Fruit fly (Drosophila melanogaster): ENCODE measurements around the gene CG4998.

The CG4998 gene

DNA sequence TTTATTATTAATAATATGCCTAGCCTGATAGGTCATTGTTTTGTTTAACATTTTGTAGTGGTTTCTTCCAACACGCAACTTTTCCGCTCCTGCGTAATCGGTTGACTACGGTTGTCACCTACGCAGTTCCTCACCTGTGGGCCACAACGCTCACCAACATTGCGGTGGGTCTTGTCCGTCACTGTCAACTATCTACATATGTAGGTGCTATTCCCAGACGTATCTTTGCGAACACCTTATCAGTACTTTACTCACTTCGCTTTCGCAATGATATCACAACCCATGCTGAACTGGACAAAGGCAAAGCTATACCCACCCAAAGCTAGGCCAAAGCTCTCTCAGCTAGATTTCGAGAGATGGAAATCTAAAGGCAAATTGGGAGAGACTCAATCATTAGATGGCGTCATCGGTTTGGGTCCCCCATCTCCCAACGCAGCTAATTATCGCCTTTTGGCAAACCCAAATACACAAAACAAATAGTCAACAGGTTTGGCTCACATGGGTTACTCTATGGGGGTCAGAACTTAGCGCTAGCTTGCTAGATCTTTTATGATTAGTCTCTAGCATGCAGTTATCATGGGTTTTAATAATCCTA lies 17.5 kb downstream of the CG4998 start (continued):
- no peak for TF ChIP-seq pan (optimal IDR thresholded peaks at IDR 0.05)
- TF ChIP-seq pan (GFP tag; optimal IDR thresholded peaks at IDR 0.05 in 1 of 2, IDR thresholded peaks at IDR 0.05 in 1 of 2): no peak
- no peak for TF ChIP-seq fd102C (GFP tag; optimal IDR thresholded peaks at IDR 0.05)
- TF ChIP-seq Fer1 (GFP tag; optimal IDR thresholded peaks at IDR 0.05): peak; percentile 25
- TF ChIP-seq Rx (GFP tag; IDR thresholded peaks at IDR 0.05): no peak
- no peak for TF ChIP-seq gsb-n (tag; optimal IDR thresholded peaks at IDR 0.05)
- peak; percentile 68 for TF ChIP-seq grn (GFP tag; optimal IDR thresholded peaks at IDR 0.05)
- no peak for TF ChIP-seq CG17328 (GFP tag; IDR thresholded peaks at IDR 0.05)
- no peak for TF ChIP-seq caup (GFP tag; optimal IDR thresholded peaks at IDR 0.05; ENCODE audit: severe bottlenecking)
- TF ChIP-seq CG3847 (GFP tag; IDR thresholded peaks at IDR 0.05): no peak
- TF ChIP-seq Dp (GFP tag; optimal IDR thresholded peaks at IDR 0.05): no peak
- TF ChIP-seq luna (GFP tag; optimal IDR thresholded peaks at IDR 0.05): no peak
- no peak for TF ChIP-seq CG32772 (GFP tag; IDR thresholded peaks at IDR 0.05)
- no peak for TF ChIP-seq CG4282 (GFP tag; optimal IDR thresholded peaks at IDR 0.05)
- no peak for TF ChIP-seq ERR (GFP tag; optimal IDR thresholded peaks at IDR 0.05)
- no peak for TF ChIP-seq CG11398 (GFP tag; optimal IDR thresholded peaks at IDR 0.05)
- TF ChIP-seq Kr (GFP tag; optimal IDR thresholded peaks at IDR 0.05): no peak
- TF ChIP-seq croc (GFP tag; conservative IDR thresholded peaks at IDR 0.05): no peak
- TF ChIP-seq CG11696 (GFP tag; IDR thresholded peaks at IDR 0.05): no peak
- no peak for TF ChIP-seq CG10654 (GFP tag; optimal IDR thresholded peaks at IDR 0.05)
- no peak for TF ChIP-seq ara (GFP tag; IDR thresholded peaks at IDR 0.05)
- TF ChIP-seq CG9817 (tag; optimal IDR thresholded peaks at IDR 0.05): no peak
- TF ChIP-seq Stat92E (GFP tag; optimal IDR thresholded peaks at IDR 0.05): no peak
- TF ChIP-seq ac (GFP tag; optimal IDR thresholded peaks at IDR 0.05): no peak
- no peak for TF ChIP-seq Abd-B (GFP tag; optimal IDR thresholded peaks at IDR 0.05)
- TF ChIP-seq CG14965 (GFP tag; optimal IDR thresholded peaks at IDR 0.05; ENCODE audit: borderline replicate concordance): no peak
- TF ChIP-seq rib (GFP tag; IDR thresholded peaks at IDR 0.05): 0 out of 2 replicates have a peak, but pooled peaks have one; percentile 14
- no peak for TF ChIP-seq Spps (tag; optimal IDR thresholded peaks at IDR 0.05)
- TF ChIP-seq CG31224 (GFP tag; IDR thresholded peaks at IDR 0.05): peak; percentile 74
- no peak for TF ChIP-seq Taf1 (GFP tag; IDR thresholded peaks at IDR 0.05)
- TF ChIP-seq Atf-2 (GFP tag; optimal IDR thresholded peaks at IDR 0.05): no peak
- TF ChIP-seq CG14014 (GFP tag; IDR thresholded peaks at IDR 0.05): no peak
- TF ChIP-seq schlank (tag; optimal IDR thresholded peaks at IDR 0.05): peak; percentile 48
- TF ChIP-seq cg (GFP tag; optimal IDR thresholded peaks at IDR 0.05): no peak
- no peak for TF ChIP-seq dmrt11E (tag; optimal IDR thresholded peaks at IDR 0.05)
- no peak for TF ChIP-seq CG4707 (GFP tag; optimal IDR thresholded peaks at IDR 0.05)
- TF ChIP-seq Mad (GFP tag; optimal IDR thresholded peaks at IDR 0.05): no peak
- no peak for TF ChIP-seq knrl (GFP tag; IDR thresholded peaks at IDR 0.05; ENCODE audit: partially characterized antibody)
- TF ChIP-seq CG15696 (tag; optimal IDR thresholded peaks at IDR 0.05): no peak
- TF ChIP-seq CG2875 (GFP tag; optimal IDR thresholded peaks at IDR 0.05): no peak
- no peak for TF ChIP-seq CG2199 (GFP tag; IDR thresholded peaks at IDR 0.05)
- no peak for TF ChIP-seq CG16779 (GFP tag; IDR thresholded peaks at IDR 0.05)
- no peak for TF ChIP-seq wdn (GFP tag; IDR thresholded peaks at IDR 0.05)
- no peak for TF ChIP-seq Antp (GFP tag; optimal IDR thresholded peaks at IDR 0.05)
- no peak for TF ChIP-seq CG12744 (GFP tag; optimal IDR thresholded peaks at IDR 0.05)
- TF ChIP-seq dpn (GFP tag; optimal IDR thresholded peaks at IDR 0.05): no peak
- no peak for TF ChIP-seq CG7556 (GFP tag; optimal IDR thresholded peaks at IDR 0.05)
- TF ChIP-seq Lhr (GFP tag; optimal IDR thresholded peaks at IDR 0.05): no peak
- TF ChIP-seq CG33213 (GFP tag; optimal IDR thresholded peaks at IDR 0.05): no peak
- TF ChIP-seq CG5180 (GFP tag; optimal IDR thresholded peaks at IDR 0.05): no peak
- TF ChIP-seq sug (tag; optimal IDR thresholded peaks at IDR 0.05): peak; percentile 99
